Worm (Caenorhabditis elegans) whole organism, L1 larva: ENCODE results near the gene srx-87.
A peak's percentile ranks its signal among the peaks of the same experiment; 100 is the strongest.

Source experiments
- C16A3.4 ChIP-seq: fragments of 150-350 bp; optimal IDR thresholded peaks from 2 replicates; lab custom pipeline; 2014; ENCODE audit warnings: missing biosample characterization, missing genetic modification characterization
- alr-1 ChIP-seq: fragments of 200-800 bp; sonication (Bioruptor generic); optimal IDR thresholded peaks from 2 replicates; lab custom pipeline; 2018; ENCODE audit warnings: borderline replicate concordance, mild to moderate bottlenecking, missing genetic modification characterization, missing compliant biosample characterization
- ama-1 ChIP-seq: fragments of 150-350 bp; optimal IDR thresholded peaks from 2 replicates; lab custom pipeline; 2014
- blmp-1 ChIP-seq: fragments of 150-350 bp; optimal IDR thresholded peaks from 2 replicates; lab custom pipeline; 2014; ENCODE audit warnings: missing biosample characterization, missing genetic modification characterization
- ceh-63 ChIP-seq: fragments of 200-800 bp; sonication (Bioruptor generic); optimal IDR thresholded peaks from 2 replicates; lab custom pipeline; 2018; ENCODE audit warnings: mild to moderate bottlenecking, missing genetic modification characterization, missing compliant biosample characterization
- dpl-1 ChIP-seq, 3 experiments: fragments of 150-350 bp in 2 of 3; sonication (generic microtip) in 1 of 3; optimal IDR thresholded peaks; 2 replicates each; lab custom pipeline; 2014 to 2017; ENCODE audit warnings: missing biosample characterization in 3 of 3, missing genetic modification characterization in 3 of 3, missing genetic modification reagents in 3 of 3
- efl-1 ChIP-seq, 4 experiments: fragments of 150-350 bp; optimal IDR thresholded peaks in 3 of 4; peaks in 1 of 4; 1 replicate in 1 of 4; 2 replicates in 3 of 4; lab custom pipeline; 2014; ENCODE audit warnings: missing biosample characterization in 2 of 4, missing genetic modification characterization in 2 of 4, missing genetic modification reagents in 2 of 4
- efl-3 ChIP-seq: fragments of 200-800 bp; sonication (Bioruptor generic); optimal IDR thresholded peaks from 2 replicates; lab custom pipeline; 2018; ENCODE audit warnings: mild to moderate bottlenecking, missing genetic modification characterization, missing compliant biosample characterization
- elt-2 ChIP-seq: sonication (generic microtip); optimal IDR thresholded peaks from 2 replicates; lab custom pipeline; 2016; ENCODE audit warnings: missing genetic modification characterization, mild to moderate bottlenecking, inconsistent platforms, missing compliant biosample characterization, missing genetic modification reagents
- elt-3 ChIP-seq, 6 experiments: fragments of 150-350 bp in 1 of 6; sonication (generic microtip); optimal IDR thresholded peaks; 2 replicates each; lab custom pipeline; 2017 to 2018; ENCODE audit warnings: missing biosample characterization in 6 of 6, missing genetic modification characterization in 6 of 6, inconsistent platforms in 1 of 6
- grh-1 ChIP-seq: fragments of 200-800 bp; sonication (Bioruptor generic); IDR thresholded peaks from 2 replicates; pipeline ENCODE4 v1.3.6; 2022; ENCODE audit warnings: missing genetic modification reagents, missing genetic modification characterization, missing compliant biosample characterization
- hpl-2 ChIP-seq: fragments of 150-350 bp; optimal IDR thresholded peaks from 2 replicates; lab custom pipeline; 2014; ENCODE audit warnings: missing biosample characterization, missing genetic modification reagents, missing genetic modification characterization
- isw-1 ChIP-seq: fragments of 200-800 bp; sonication (Bioruptor generic); IDR thresholded peaks from 2 replicates; pipeline ENCODE4 v1.3.6; 2022; ENCODE audit warnings: missing genetic modification characterization, missing compliant biosample characterization
- jun-1 ChIP-seq: fragments of 150-350 bp; optimal IDR thresholded peaks from 2 replicates; lab custom pipeline; 2014; ENCODE audit warnings: missing biosample characterization, missing genetic modification reagents, missing genetic modification characterization
- lin-13 ChIP-seq: fragments of 150-350 bp; optimal IDR thresholded peaks from 2 replicates; lab custom pipeline; 2014; ENCODE audit warnings: missing biosample characterization, missing genetic modification reagents, missing genetic modification characterization
- lin-14 ChIP-seq: fragments of 200-800 bp; sonication (Bioruptor generic); optimal IDR thresholded peaks from 2 replicates; lab custom pipeline; 2018; ENCODE audit warnings: mild to moderate bottlenecking, missing genetic modification characterization, moderate library complexity, missing compliant biosample characterization
- lin-35 ChIP-seq, 2 experiments: fragments of 150-350 bp; optimal IDR thresholded peaks; 2 replicates each; lab custom pipeline; 2014; ENCODE audit warnings: missing biosample characterization in 2 of 2, missing genetic modification characterization in 2 of 2, missing genetic modification reagents in 2 of 2
- lsy-2 ChIP-seq, 2 experiments: fragments of 150-350 bp; optimal IDR thresholded peaks; 2 replicates each; lab custom pipeline; 2014; ENCODE audit warnings: missing biosample characterization in 2 of 2, missing genetic modification characterization in 2 of 2
- mdl-1 ChIP-seq, 2 experiments: fragments of 150-350 bp; optimal IDR thresholded peaks; 2 replicates each; lab custom pipeline; 2014 to 2017; ENCODE audit warnings: missing biosample characterization in 2 of 2, missing genetic modification characterization in 2 of 2, inconsistent platforms in 1 of 2
- mep-1 ChIP-seq: fragments of 150-350 bp; optimal IDR thresholded peaks from 2 replicates; lab custom pipeline; 2014; ENCODE audit warnings: missing biosample characterization, missing genetic modification characterization
- nhr-11 ChIP-seq: fragments of 150-350 bp; optimal IDR thresholded peaks from 2 replicates; lab custom pipeline; 2014; ENCODE audit warnings: missing biosample characterization, missing genetic modification characterization
- nhr-19 ChIP-seq: fragments of 200-800 bp; sonication (Bioruptor generic); conservative IDR thresholded peaks from 2 replicates; pipeline ENCODE4 v1.3.6; 2022; ENCODE audit warnings: missing genetic modification characterization, missing compliant biosample characterization
- nhr-20 ChIP-seq: sonication (generic microtip); optimal IDR thresholded peaks from 2 replicates; lab custom pipeline; 2016; ENCODE audit warnings: mild to moderate bottlenecking, missing genetic modification characterization, missing compliant biosample characterization
- nhr-237 ChIP-seq: fragments of 150-350 bp; optimal IDR thresholded peaks from 2 replicates; lab custom pipeline; 2014; ENCODE audit warnings: missing biosample characterization, missing genetic modification characterization
- nhr-71 ChIP-seq: sonication (generic microtip); optimal IDR thresholded peaks from 2 replicates; lab custom pipeline; 2016; ENCODE audit warnings: mild to moderate bottlenecking, missing genetic modification characterization, moderate library complexity, missing compliant biosample characterization
- nhr-85 ChIP-seq: sonication (generic microtip); peaks from one replicate; lab custom pipeline; 2016; ENCODE audit warnings: missing genetic modification characterization, inconsistent platforms, missing compliant biosample characterization
- nhr-90 ChIP-seq: sonication (generic microtip); optimal IDR thresholded peaks from 2 replicates; lab custom pipeline; 2016; ENCODE audit warnings: mild to moderate bottlenecking, missing genetic modification characterization, missing compliant biosample characterization; ENCODE audit not compliant: poor library complexity
- pqm-1 ChIP-seq: sonication (generic microtip); optimal IDR thresholded peaks from 3 replicates; lab custom pipeline; 2017; ENCODE audit warnings: missing biosample characterization, missing genetic modification characterization
- rnt-1 ChIP-seq: sonication (generic microtip); optimal IDR thresholded peaks from 2 replicates; lab custom pipeline; 2016; ENCODE audit warnings: mild to moderate bottlenecking, missing genetic modification characterization, moderate library complexity, missing compliant biosample characterization
- snu-23 ChIP-seq: sonication (generic microtip); optimal IDR thresholded peaks from 2 replicates; lab custom pipeline; 2016; ENCODE audit warnings: missing genetic modification characterization, missing compliant biosample characterization
- sox-4 ChIP-seq: sonication (generic microtip); optimal IDR thresholded peaks from 2 replicates; lab custom pipeline; 2016; ENCODE audit warnings: missing genetic modification characterization, missing compliant biosample characterization
- sptf-1 ChIP-seq: fragments of 150-350 bp; optimal IDR thresholded peaks from 2 replicates; lab custom pipeline; 2014; ENCODE audit warnings: missing biosample characterization, missing genetic modification characterization
- unc-130 ChIP-seq: fragments of 150-350 bp; optimal IDR thresholded peaks from 2 replicates; lab custom pipeline; 2017; ENCODE audit warnings: missing biosample characterization, missing genetic modification characterization, inconsistent platforms
- ztf-11 ChIP-seq, 2 experiments: sonication (generic microtip); optimal IDR thresholded peaks; 2 replicates each; lab custom pipeline; 2016 to 2017; ENCODE audit warnings: missing genetic modification characterization in 2 of 2, missing biosample characterization in 1 of 2, missing compliant biosample characterization in 1 of 2

Gene srx-87

ce11 chrV:11532964-11533363 lies 31.7 kb upstream of the srx-87 start (continued):
- TF ChIP-seq jun-1 (tag; lab: Kevin White, UChicago): peak; percentile 14
- peak; percentile 1 to 14 for TF ChIP-seq efl-1 (optimal IDR thresholded peaks at IDR 0.05; lab: Kevin White, UChicago)
- peak in 1 of 2 experiments; percentile 90 for TF ChIP-seq efl-1 (GFP tag; optimal IDR thresholded peaks at IDR 0.05 in 1 of 2; lab: Kevin White, UChicago)
- no peak for TF ChIP-seq pqm-1
- peak in 1 of 2 experiments; percentile 31 for TF ChIP-seq lin-35 (GFP tag; optimal IDR thresholded peaks at IDR 0.05; lab: Kevin White, UChicago)
- TF ChIP-seq nhr-90 (tag; lab: Kevin White, UChicago): peak; percentile 60
- TF ChIP-seq grh-1 (GFP tag; lab: Robert Waterston, UW): peak; percentile 96
- TF ChIP-seq efl-3 (GFP tag; lab: Kevin White, UChicago): peak; percentile 13
- TF ChIP-seq sox-4 (tag; lab: Kevin White, UChicago): no peak
- peak; percentile 1 for TF ChIP-seq mep-1 (tag; lab: Kevin White, UChicago)
- TF ChIP-seq, all 84 proteins: peak for 25

DNA sequence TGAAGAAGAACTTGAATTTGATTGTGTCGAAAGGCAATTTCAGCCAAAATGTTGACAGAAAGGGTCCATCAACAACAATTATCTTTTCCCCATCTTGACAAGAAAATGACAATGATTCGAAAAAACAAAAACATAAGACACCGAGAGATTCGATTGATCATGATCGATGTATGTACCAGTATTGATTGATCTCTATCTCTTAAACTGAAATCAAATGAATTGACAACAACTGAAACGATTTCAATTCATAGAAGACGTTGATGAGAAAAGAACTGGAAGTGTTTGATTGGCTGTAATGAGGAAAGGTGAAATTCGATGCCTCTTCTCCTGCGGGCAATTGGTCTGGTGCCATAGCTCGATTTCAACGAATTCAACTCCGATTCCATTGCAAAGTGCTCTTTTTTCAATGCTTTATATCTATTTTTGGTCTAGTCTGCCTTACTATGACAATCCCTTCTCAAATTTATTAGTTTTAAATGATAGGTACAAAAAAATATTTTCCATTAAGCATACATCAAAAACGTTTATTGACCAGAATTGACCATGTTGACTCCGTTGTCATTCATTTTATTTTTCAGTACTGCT lies 31.2 kb upstream of the srx-87 start:
- peak; percentile 17 for TF ChIP-seq ceh-63
- no peak for TF ChIP-seq ztf-11 (tag; optimal IDR thresholded peaks at IDR 0.05; lab: Kevin White, UChicago)

DNA sequence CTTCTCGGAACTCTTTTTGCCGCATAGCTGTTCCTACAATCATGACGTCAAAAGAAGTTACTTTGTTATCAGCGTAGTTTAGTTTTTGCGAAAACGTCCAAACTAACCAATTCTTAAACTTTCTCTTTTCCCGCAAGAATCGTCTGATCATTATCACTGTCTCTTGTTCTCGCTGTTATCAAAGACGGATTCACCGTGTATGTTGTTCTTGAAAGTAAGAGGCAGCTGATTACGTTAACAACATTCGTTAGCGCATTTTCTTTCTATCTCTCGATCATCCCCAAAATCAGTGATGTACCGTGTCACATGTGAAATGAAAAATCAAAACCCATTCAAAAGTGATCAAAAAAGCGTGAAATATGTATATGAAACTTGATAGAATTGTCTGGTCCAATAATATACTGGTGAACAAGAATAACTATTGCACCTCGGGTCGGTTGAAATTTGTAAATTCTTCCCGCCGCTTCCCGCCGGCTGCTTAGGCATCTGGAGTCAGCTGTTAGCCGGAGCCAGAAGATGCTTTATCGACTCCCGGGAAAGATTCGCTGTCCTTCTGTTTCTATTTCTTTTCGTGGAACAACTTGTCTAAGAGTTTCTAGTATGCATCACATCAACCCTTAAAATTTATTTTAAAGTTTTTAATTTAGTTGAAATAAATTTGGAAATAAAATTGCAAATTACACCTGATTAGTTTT lies 30.0 kb upstream of the srx-87 start:
- TF ChIP-seq grh-1 (GFP tag; lab: Robert Waterston, UW): peak; percentile 10; the same call in 1 of the 2 replicates
- TF ChIP-seq nhr-85 (tag; lab: Kevin White, UChicago): peak; percentile 81
- TF ChIP-seq blmp-1 (tag; lab: Kevin White, UChicago): peak; percentile 99
- no peak for TF ChIP-seq isw-1
- TF ChIP-seq lin-14 (GFP tag; lab: Kevin White, UChicago): peak; percentile 72
- TF ChIP-seq lin-13 (GFP tag; lab: Kevin White, UChicago): no peak
- peak in 1 of 3 experiments; percentile 28 for TF ChIP-seq dpl-1 (GFP tag; optimal IDR thresholded peaks at IDR 0.05; lab: Kevin White, UChicago)
- TF ChIP-seq unc-130 (tag; lab: Kevin White, UChicago): peak; percentile 6
- peak in 1 of 2 experiments; percentile 71 for TF ChIP-seq lin-35 (GFP tag; optimal IDR thresholded peaks at IDR 0.05; lab: Kevin White, UChicago)
- TF ChIP-seq ama-1 (lab: Kevin White, UChicago): peak; percentile 65
- no peak for TF ChIP-seq nhr-237 (tag; lab: Kevin White, UChicago)
- TF ChIP-seq jun-1 (tag; lab: Kevin White, UChicago): peak; percentile 11
- peak; percentile 37 for TF ChIP-seq snu-23 (GFP tag; lab: Kevin White, UChicago)
- TF ChIP-seq C16A3.4 (tag; lab: Kevin White, UChicago): peak; percentile 13
- peak; percentile 11 for TF ChIP-seq mep-1 (tag; lab: Kevin White, UChicago)
- no peak for TF ChIP-seq efl-1 (optimal IDR thresholded peaks at IDR 0.05; lab: Kevin White, UChicago)
- peak in 1 of 2 experiments; percentile 78 for TF ChIP-seq efl-1 (GFP tag; optimal IDR thresholded peaks at IDR 0.05 in 1 of 2; lab: Kevin White, UChicago)
- peak; percentile 51 for TF ChIP-seq nhr-90 (tag; lab: Kevin White, UChicago)
- peak; percentile 68 for TF ChIP-seq nhr-71 (tag; lab: Kevin White, UChicago)
- peak; percentile 87 for TF ChIP-seq elt-2 (tag; lab: Kevin White, UChicago)
- peak; percentile 14 for TF ChIP-seq nhr-19 (GFP tag; lab: Robert Waterston, UW)
- peak; percentile 21 for TF ChIP-seq hpl-2 (GFP tag; lab: Kevin White, UChicago)
- TF ChIP-seq rnt-1 (tag; lab: Kevin White, UChicago): peak; percentile 48
- peak in 1 of 2 experiments; percentile 60 for TF ChIP-seq mdl-1 (tag; optimal IDR thresholded peaks at IDR 0.05; lab: Kevin White, UChicago)
- no peak for TF ChIP-seq nhr-11 (tag; lab: Kevin White, UChicago)
- no peak for TF ChIP-seq alr-1
- no peak for TF ChIP-seq sptf-1 (tag; lab: Kevin White, UChicago)
- peak in 1 of 2 experiments; percentile 43 for TF ChIP-seq lsy-2 (tag; optimal IDR thresholded peaks at IDR 0.05; lab: Kevin White, UChicago)
- TF ChIP-seq elt-3 (tag; optimal IDR thresholded peaks at IDR 0.05; lab: Kevin White, UChicago): peak in 5 of 6 experiments; percentile 64 to 90 (median 68)
- TF ChIP-seq nhr-20 (tag; lab: Kevin White, UChicago): peak; percentile 76
